Fruit fly (Drosophila melanogaster): ENCODE data around the gene trp.

The trp gene

dm6 chr3R:29867470-29867869 lies 52.6 kb downstream of the trp start:
- TF ChIP-seq Blimp-1 (GFP tag; optimal IDR thresholded peaks at IDR 0.05) (no peak), CG8319 (GFP tag; optimal IDR thresholded peaks at IDR 0.05) (no peak), CG6163 (GFP tag; IDR thresholded peaks at IDR 0.05) (no peak), Gug (GFP tag; IDR thresholded peaks at IDR 0.05) (no peak), Sox14 (GFP tag; optimal IDR thresholded peaks at IDR 0.05) (peak; percentile 51)

dm6 chr3R:29866706-29867105 lies 53.4 kb downstream of the trp start:
- TF ChIP-seq pdm3 (GFP tag; optimal IDR thresholded peaks at IDR 0.05) (no peak), fkh (GFP tag; optimal IDR thresholded peaks at IDR 0.05) (peak; percentile 42)

All from whole organism, prepupa.